Worm (Caenorhabditis elegans): ENCODE data around the gene F25H9.6.
"Not testable (repeated sequence)": the region's sequence is repeated elsewhere in the genome, so short reads cannot be mapped to it uniquely, and the experiment has no call there.

F25H9.6 gene

ce11 chrV:13455448-13455847 is 12.7 kb downstream of the F25H9.6 start, which contains the start of gene lurp-3:
Gene lurp-3, plus strand, starts transcription at chrV:13455748.
- TF ChIP-seq ztf-23 (GFP tag; IDR thresholded peaks at IDR 0.05) = no peak
- no peak for TF ChIP-seq ztf-29 (GFP tag; IDR thresholded peaks at IDR 0.05)
- TF ChIP-seq ref-1 (GFP tag; conservative IDR thresholded peaks at IDR 0.05) = no peak
- no peak for TF ChIP-seq klf-2 (GFP tag; conservative IDR thresholded peaks at IDR 0.05)
- no peak for TF ChIP-seq flt-1 (GFP tag; IDR thresholded peaks at IDR 0.05)
- TF ChIP-seq T22C8.4 (GFP tag; IDR thresholded peaks at IDR 0.05) = no peak
- no peak for TF ChIP-seq med-1 (GFP tag; optimal IDR thresholded peaks at IDR 0.05; ENCODE audit: insufficient read depth)
- no peak for TF ChIP-seq tab-1 (GFP tag; IDR thresholded peaks at IDR 0.05)
- TF ChIP-seq cog-1 (tag; optimal IDR thresholded peaks at IDR 0.05) = no peak

DNA sequence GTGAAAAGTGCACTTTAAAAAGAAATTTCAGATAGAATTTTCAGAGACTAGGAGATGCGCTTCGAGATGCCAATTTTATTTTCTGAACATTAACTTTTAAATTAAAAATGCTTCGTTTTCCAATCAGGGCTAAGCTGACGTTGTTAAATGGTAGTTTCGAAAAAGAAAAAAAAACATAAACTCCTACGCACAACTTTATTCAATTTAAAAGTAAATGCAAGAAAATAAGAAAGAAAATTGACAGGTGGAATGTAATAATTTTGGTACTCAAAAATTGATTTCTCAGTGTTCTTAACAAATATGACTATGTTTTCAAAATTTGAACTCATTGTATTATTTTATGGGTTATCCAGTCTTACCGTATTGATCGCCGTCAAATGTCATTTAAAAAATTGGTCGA is 14.8 kb downstream of the F25H9.6 start, which contains the start of gene lurp-2:
Gene lurp-2 (plus strand): TSS at position 301 of the 400 bp plus-strand sequence.
- no peak for TF ChIP-seq T22C8.4 (GFP tag; IDR thresholded peaks at IDR 0.05)
- no peak for TF ChIP-seq ztf-23 (GFP tag; IDR thresholded peaks at IDR 0.05)
- no peak for TF ChIP-seq ztf-29 (GFP tag; IDR thresholded peaks at IDR 0.05)
- no peak for TF ChIP-seq klf-2 (GFP tag; conservative IDR thresholded peaks at IDR 0.05)

ce11 chrV:13445229-13445949 is 22.8 kb downstream of the F25H9.6 start, which contains the start of gene Y2H9A.4:
Gene Y2H9A.4, plus strand, starts transcription at chrV:13445899.
- TF ChIP-seq flt-1 (GFP tag; IDR thresholded peaks at IDR 0.05) (no peak), ztf-23 (GFP tag; IDR thresholded peaks at IDR 0.05) (no peak), cog-1 (tag; optimal IDR thresholded peaks at IDR 0.05) (no peak), klf-2 (GFP tag; conservative IDR thresholded peaks at IDR 0.05) (no peak), T22C8.4 (GFP tag; IDR thresholded peaks at IDR 0.05) (no peak)

ce11 chrV:13443535-13443934 is 24.6 kb downstream of the F25H9.6 start, which contains the start of gene Y2H9A.6:
Gene Y2H9A.6, plus strand, starts transcription at chrV:13443835.
- not testable (repeated sequence) for TF ChIP-seq tab-1, ztf-23, flt-1 (GFP tag; IDR thresholded peaks at IDR 0.05)

DNA sequence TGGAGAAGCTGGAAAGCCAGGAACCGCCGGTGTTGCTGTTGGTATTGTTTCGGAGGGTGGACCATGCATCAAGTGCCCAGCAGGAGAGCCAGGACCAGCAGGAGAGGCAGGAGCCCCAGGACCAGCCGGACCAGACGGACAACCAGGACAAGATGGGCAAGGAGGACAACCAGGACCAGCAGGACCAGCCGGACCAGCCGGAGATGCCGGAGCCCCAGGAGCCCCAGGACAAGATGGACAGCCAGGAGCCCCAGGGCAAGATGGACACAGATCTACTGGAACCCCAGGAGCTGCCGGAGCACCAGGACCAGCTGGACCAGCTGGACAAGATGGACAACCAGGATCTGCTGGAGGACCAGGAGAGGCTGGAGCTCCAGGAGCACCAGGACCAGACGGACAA is 25.3 kb downstream of the F25H9.6 start:
- TF ChIP-seq ztf-23 (GFP tag; IDR thresholded peaks at IDR 0.05) (no peak), tab-1 (GFP tag; IDR thresholded peaks at IDR 0.05) (no peak), ref-1 (GFP tag; conservative IDR thresholded peaks at IDR 0.05) (no peak), flt-1 (GFP tag; IDR thresholded peaks at IDR 0.05) (no peak), cog-1 (tag; optimal IDR thresholded peaks at IDR 0.05) (no peak), ztf-29 (GFP tag; IDR thresholded peaks at IDR 0.05) (no peak), med-1 (GFP tag; optimal IDR thresholded peaks at IDR 0.05; ENCODE audit: insufficient read depth) (no peak), klf-2 (GFP tag; conservative IDR thresholded peaks at IDR 0.05) (no peak), T22C8.4 (GFP tag; IDR thresholded peaks at IDR 0.05) (no peak)

DNA sequence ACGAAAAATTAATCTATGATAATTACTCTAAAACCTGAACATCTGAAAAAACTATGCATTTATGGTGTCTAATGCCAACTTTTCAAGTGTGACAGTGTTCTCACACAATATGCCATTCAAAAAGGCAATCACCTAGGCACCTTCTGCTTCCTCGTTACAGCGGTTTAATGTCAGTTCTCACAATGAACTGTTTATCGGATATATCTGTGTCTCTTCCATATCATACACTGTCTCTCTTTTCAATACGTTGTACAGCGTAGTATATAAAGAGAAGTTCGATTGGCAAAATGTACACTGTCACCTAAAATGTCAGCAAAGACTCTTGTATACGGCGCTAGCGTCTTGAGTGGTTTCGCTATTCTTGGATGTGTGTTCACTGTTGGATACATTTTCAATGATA is 26.5 kb downstream of the F25H9.6 start, which contains the start of gene col-162:
Gene col-162 (plus strand): TSS at position 301 of the 400 bp plus-strand sequence.
- TF ChIP-seq flt-1 (GFP tag; IDR thresholded peaks at IDR 0.05) = no peak

ce11 chrV:13437473-13438074 is 30.6 kb downstream of the F25H9.6 start, which contains the start of gene mes-4:
Gene mes-4, minus strand, starts transcription at chrV:13437545.
- no peak for TF ChIP-seq ref-1 (GFP tag; conservative IDR thresholded peaks at IDR 0.05)
- TF ChIP-seq klf-2 (GFP tag; conservative IDR thresholded peaks at IDR 0.05) = no peak
- no peak for TF ChIP-seq tab-1 (GFP tag; IDR thresholded peaks at IDR 0.05)
- TF ChIP-seq T22C8.4 (GFP tag; IDR thresholded peaks at IDR 0.05) = no peak
- TF ChIP-seq cog-1 (tag; optimal IDR thresholded peaks at IDR 0.05) = no peak
- TF ChIP-seq flt-1 (GFP tag; IDR thresholded peaks at IDR 0.05) = no peak
- no peak for TF ChIP-seq med-1 (GFP tag; optimal IDR thresholded peaks at IDR 0.05; ENCODE audit: insufficient read depth)

DNA sequence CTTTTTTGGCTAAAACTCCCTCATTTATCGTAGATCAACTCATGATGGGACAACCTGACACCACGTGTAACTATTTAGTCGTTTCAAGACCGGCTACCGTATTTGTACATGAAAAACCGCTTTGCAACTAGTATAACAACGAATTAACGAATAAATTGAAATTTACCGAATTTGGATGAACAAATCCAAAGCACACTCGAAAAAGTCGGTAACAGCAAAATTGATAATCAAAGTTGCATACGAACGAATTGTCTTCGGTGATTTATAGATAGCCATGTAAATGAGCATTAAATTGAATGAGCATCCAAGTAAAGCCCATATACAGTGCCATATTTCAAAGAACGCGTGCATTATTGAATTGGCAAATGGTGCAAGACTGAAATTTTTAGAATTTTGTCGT is 35.8 kb downstream of the F25H9.6 start, which contains the start of gene srd-17:
Gene srd-17 (minus strand): TSS at position 351 of the 400 bp plus-strand sequence.
- TF ChIP-seq ref-1 (GFP tag; conservative IDR thresholded peaks at IDR 0.05) (no peak), T22C8.4 (GFP tag; IDR thresholded peaks at IDR 0.05) (no peak), ztf-23 (GFP tag; IDR thresholded peaks at IDR 0.05) (no peak), flt-1 (GFP tag; IDR thresholded peaks at IDR 0.05) (no peak), ztf-29 (GFP tag; IDR thresholded peaks at IDR 0.05) (no peak), med-1 (GFP tag; optimal IDR thresholded peaks at IDR 0.05; ENCODE audit: insufficient read depth) (no peak), cog-1 (tag; optimal IDR thresholded peaks at IDR 0.05) (no peak), tab-1 (GFP tag; IDR thresholded peaks at IDR 0.05) (no peak), klf-2 (GFP tag; conservative IDR thresholded peaks at IDR 0.05) (no peak)

- no peak for TF ChIP-seq ref-1 (GFP tag; conservative IDR thresholded peaks at IDR 0.05)
- TF ChIP-seq cog-1 (tag; optimal IDR thresholded peaks at IDR 0.05) = no peak
- no peak for TF ChIP-seq ztf-29 (GFP tag; IDR thresholded peaks at IDR 0.05)
- no peak for TF ChIP-seq tab-1 (GFP tag; IDR thresholded peaks at IDR 0.05)
- TF ChIP-seq flt-1 (GFP tag; IDR thresholded peaks at IDR 0.05) = no peak
- TF ChIP-seq T22C8.4 (GFP tag; IDR thresholded peaks at IDR 0.05) = no peak
- TF ChIP-seq ztf-23 (GFP tag; IDR thresholded peaks at IDR 0.05) = no peak
- no peak for TF ChIP-seq klf-2 (GFP tag; conservative IDR thresholded peaks at IDR 0.05)
- TF ChIP-seq med-1 (GFP tag; optimal IDR thresholded peaks at IDR 0.05; ENCODE audit: insufficient read depth) = no peak
Measured at ce11 chrV:13428660-13429059, 39.5 kb downstream of the F25H9.6 start, which contains the start of gene srd-19. Gene srd-19, minus strand, starts transcription at chrV:13428760.

DNA sequence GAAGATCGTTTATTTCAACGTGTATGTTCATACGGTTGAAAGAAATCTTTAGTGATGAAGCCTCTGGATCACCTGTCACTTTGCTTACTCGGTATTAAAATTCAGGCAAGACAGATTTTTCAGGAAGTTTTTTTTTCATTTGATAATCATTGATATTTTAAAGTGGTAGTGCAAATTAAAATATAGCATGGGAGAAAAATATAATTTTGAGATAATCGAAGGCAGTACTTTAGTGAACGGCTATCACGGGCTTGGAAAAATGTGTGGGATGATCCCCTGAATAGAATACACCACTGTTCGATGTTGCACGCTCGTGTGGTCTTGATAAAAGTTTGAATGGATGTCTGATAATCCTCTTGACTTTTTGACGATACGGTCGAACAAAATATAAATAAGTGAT is 40.8 kb downstream of the F25H9.6 start:
- TF ChIP-seq ref-1 (GFP tag; conservative IDR thresholded peaks at IDR 0.05) (no peak), ztf-29 (GFP tag; IDR thresholded peaks at IDR 0.05) (no peak), klf-2 (GFP tag; conservative IDR thresholded peaks at IDR 0.05) (no peak), med-1 (GFP tag; optimal IDR thresholded peaks at IDR 0.05; ENCODE audit: insufficient read depth) (no peak), T22C8.4 (GFP tag; IDR thresholded peaks at IDR 0.05) (no peak), ztf-23 (GFP tag; IDR thresholded peaks at IDR 0.05) (no peak), flt-1 (GFP tag; IDR thresholded peaks at IDR 0.05) (no peak), cog-1 (tag; optimal IDR thresholded peaks at IDR 0.05) (no peak), tab-1 (GFP tag; IDR thresholded peaks at IDR 0.05) (no peak)
